Fruit fly (Drosophila melanogaster) whole organism, wandering third instar larva: ENCODE measurements around the gene Gr64a.

Experiments used
- CrebA ChIP-seq: fragments of 200-800 bp; sonication (Bioruptor generic); optimal IDR thresholded peaks from 2 replicates; lab custom pipeline; 2016; ENCODE audit warnings: missing biosample characterization, mild to moderate bottlenecking, missing genetic modification characterization, borderline replicate concordance
- Dif ChIP-seq: fragments of 200-275, 200-300 bp; sonication (Bioruptor generic); optimal IDR thresholded peaks from 2 replicates; lab custom pipeline; 2018; ENCODE audit warnings: missing biosample characterization, missing genetic modification characterization; ENCODE audit not compliant: partially characterized antibody
- Hr78 ChIP-seq: fragments of >200 bp; optimal IDR thresholded peaks from 2 replicates; lab custom pipeline; 2017; ENCODE audit warnings: missing biosample characterization, missing genetic modification characterization
- Myc ChIP-seq: fragments of >200 bp; optimal IDR thresholded peaks from 2 replicates; lab custom pipeline; 2017
- Sp1 ChIP-seq: fragments of 200-800 bp; sonication (Bioruptor generic); optimal IDR thresholded peaks from 3 replicates; lab custom pipeline; 2019; ENCODE audit warnings: missing biosample characterization, mild to moderate bottlenecking, missing genetic modification characterization, moderate library complexity
- dl ChIP-seq, 2 experiments: fragments of 175-275, 200-275 bp in 1 of 2; fragments of 200-275 bp in 1 of 2; sonication (Bioruptor generic); optimal IDR thresholded peaks; lab custom pipeline; 2018; ENCODE audit warnings: mild to moderate bottlenecking in 2 of 2, missing biosample characterization in 2 of 2, missing genetic modification characterization in 2 of 2, moderate library complexity in 2 of 2; ENCODE audit not compliant: partially characterized antibody in 2 of 2, insufficient read depth in 1 of 2
- dmrt93B ChIP-seq: fragments of 200-800 bp; sonication (Bioruptor generic); optimal IDR thresholded peaks from 2 replicates; lab custom pipeline; 2018; ENCODE audit warnings: missing biosample characterization, mild to moderate bottlenecking, missing genetic modification characterization
- jim ChIP-seq: fragments of 175-275, 200-325 bp; sonication (Bioruptor generic); optimal IDR thresholded peaks from 2 replicates; lab custom pipeline; 2016; ENCODE audit warnings: missing biosample characterization, mild to moderate bottlenecking, missing genetic modification characterization
- lola ChIP-seq: fragments of >200 bp; optimal IDR thresholded peaks from 2 replicates; lab custom pipeline; 2017; ENCODE audit warnings: missing biosample characterization, missing genetic modification characterization
- pan ChIP-seq: fragments of >200 bp; optimal IDR thresholded peaks from 2 replicates; lab custom pipeline; 2017
- psq ChIP-seq: fragments of 200-800 bp; sonication (Bioruptor generic); optimal IDR thresholded peaks from 3 replicates; lab custom pipeline; 2017; ENCODE audit warnings: missing biosample characterization, mild to moderate bottlenecking, missing genetic modification characterization, moderate library complexity
- rgr ChIP-seq: fragments of 200-800 bp; sonication (Bioruptor generic); optimal IDR thresholded peaks from 3 replicates; lab custom pipeline; 2016; ENCODE audit warnings: missing biosample characterization, mild to moderate bottlenecking, missing genetic modification characterization
- sage ChIP-seq: fragments of 200-800 bp; sonication (Bioruptor generic); optimal IDR thresholded peaks from 2 replicates; lab custom pipeline; 2016; ENCODE audit warnings: missing biosample characterization, mild to moderate bottlenecking, missing genetic modification characterization
- usp ChIP-seq: fragments of >200 bp; optimal IDR thresholded peaks from 2 replicates; lab custom pipeline; 2017; ENCODE audit warnings: missing biosample characterization, missing genetic modification characterization

- no peak for TF ChIP-seq sage (GFP tag; lab: Kevin White, UChicago)
- TF ChIP-seq dl (GFP tag; optimal IDR thresholded peaks at IDR 0.05; lab: Kevin White, UChicago; ENCODE audit: insufficient read depth in 1 of 2, partially characterized antibody in 2 of 2), result no peak
- TF ChIP-seq rgr (GFP tag; lab: Kevin White, UChicago), result no peak
- TF ChIP-seq lola, result no peak
- TF ChIP-seq dmrt93B (GFP tag; lab: Kevin White, UChicago), result no peak
- TF ChIP-seq usp (GFP tag; lab: Kevin White, UChicago), result no peak
- TF ChIP-seq psq (GFP tag; lab: Kevin White, UChicago), result no peak
- TF ChIP-seq CrebA (GFP tag; lab: Kevin White, UChicago), result no peak
- no peak for TF ChIP-seq Hr78 (GFP tag; lab: Kevin White, UChicago)
- no peak for TF ChIP-seq Dif (GFP tag; lab: Kevin White, UChicago)
- no peak for TF ChIP-seq Sp1 (GFP tag; lab: Kevin White, UChicago)
- TF ChIP-seq pan, result no peak
- TF ChIP-seq Myc (lab: Kevin White, UChicago), result no peak
- TF ChIP-seq jim (GFP tag; lab: Kevin White, UChicago), result no peak
Observed at dm6 chr3L:4073755-4074154, 47.2 kb downstream of the Gr64a start, which contains the start of gene Faa.
